Worm (Caenorhabditis elegans) whole organism, L1 larva: ENCODE measurements around the gene clec-47.

Experiments used
- C04F5.9 ChIP-seq: sonication (generic microtip); optimal IDR thresholded peaks from 2 replicates; lab custom pipeline; 2016; ENCODE audit warnings: missing genetic modification characterization, missing compliant biosample characterization
- C34B4.2 ChIP-seq: sonication (generic microtip); optimal IDR thresholded peaks from 2 replicates; lab custom pipeline; 2017; ENCODE audit warnings: mild to moderate bottlenecking, missing genetic modification characterization, missing compliant biosample characterization
- F16B12.6 ChIP-seq: fragments of 150-350 bp; optimal IDR thresholded peaks from 2 replicates; lab custom pipeline; 2014; ENCODE audit warnings: missing biosample characterization, missing genetic modification characterization
- Y116A8C.19 ChIP-seq: sonication (generic microtip); optimal IDR thresholded peaks from 2 replicates; lab custom pipeline; 2016; ENCODE audit warnings: missing compliant biosample characterization, missing genetic modification characterization, borderline replicate concordance
- aha-1 ChIP-seq: fragments of 150-350 bp; optimal IDR thresholded peaks from 2 replicates; lab custom pipeline; 2014; ENCODE audit warnings: missing biosample characterization, missing genetic modification characterization
- alr-1 ChIP-seq: fragments of 200-800 bp; sonication (Bioruptor generic); optimal IDR thresholded peaks from 2 replicates; lab custom pipeline; 2018; ENCODE audit warnings: borderline replicate concordance, mild to moderate bottlenecking, missing genetic modification characterization, missing compliant biosample characterization
- aly-2 ChIP-seq: fragments of 150-350 bp; optimal IDR thresholded peaks from 2 replicates; lab custom pipeline; 2014; ENCODE audit warnings: missing biosample characterization, missing genetic modification characterization
- blmp-1 ChIP-seq: fragments of 150-350 bp; optimal IDR thresholded peaks from 2 replicates; lab custom pipeline; 2014; ENCODE audit warnings: missing biosample characterization, missing genetic modification characterization
- ceh-8 ChIP-seq: fragments of 200-800 bp; sonication (Bioruptor generic); optimal IDR thresholded peaks from 2 replicates; lab custom pipeline; 2018; ENCODE audit warnings: mild to moderate bottlenecking, missing genetic modification characterization, moderate library complexity, missing compliant biosample characterization
- ceh-88 ChIP-seq: fragments of 200-800 bp; sonication (Bioruptor generic); IDR thresholded peaks from 2 replicates; pipeline ENCODE4 v1.3.6; 2022; ENCODE audit warnings: missing genetic modification characterization, missing compliant biosample characterization
- ceh-90 ChIP-seq: sonication (generic microtip); optimal IDR thresholded peaks from 2 replicates; lab custom pipeline; 2016; ENCODE audit warnings: missing genetic modification characterization, missing compliant biosample characterization
- ces-1 ChIP-seq: fragments of 150-350 bp; optimal IDR thresholded peaks from 2 replicates; lab custom pipeline; 2014; ENCODE audit warnings: missing biosample characterization, missing genetic modification reagents, missing genetic modification characterization
- dpl-1 ChIP-seq, 3 experiments: fragments of 150-350 bp in 2 of 3; sonication (generic microtip) in 1 of 3; optimal IDR thresholded peaks; 2 replicates each; lab custom pipeline; 2014 to 2017; ENCODE audit warnings: missing biosample characterization in 3 of 3, missing genetic modification characterization in 3 of 3, missing genetic modification reagents in 3 of 3
- egl-27 ChIP-seq, 2 experiments: fragments of 150-350 bp in 1 of 2; sonication (generic microtip); optimal IDR thresholded peaks; 3 replicates each; lab custom pipeline; 2017 to 2018; ENCODE audit warnings: missing biosample characterization in 2 of 2, missing genetic modification characterization in 2 of 2, missing genetic modification reagents in 2 of 2
- elt-2 ChIP-seq: sonication (generic microtip); optimal IDR thresholded peaks from 2 replicates; lab custom pipeline; 2016; ENCODE audit warnings: missing genetic modification characterization, mild to moderate bottlenecking, inconsistent platforms, missing compliant biosample characterization, missing genetic modification reagents
- fkh-10 ChIP-seq: sonication (generic microtip); optimal IDR thresholded peaks from 2 replicates; lab custom pipeline; 2017; ENCODE audit warnings: missing biosample characterization, missing genetic modification reagents, missing genetic modification characterization
- fkh-4 ChIP-seq: sonication (generic microtip); optimal IDR thresholded peaks from 2 replicates; lab custom pipeline; 2016; ENCODE audit warnings: missing compliant biosample characterization, missing genetic modification characterization, borderline replicate concordance
- hlh-17 ChIP-seq: fragments of 200-800 bp; sonication (Bioruptor generic); optimal IDR thresholded peaks from 2 replicates; lab custom pipeline; 2018; ENCODE audit warnings: missing genetic modification characterization, mild to moderate bottlenecking, missing compliant biosample characterization, moderate library complexity, borderline replicate concordance
- hpl-2 ChIP-seq: fragments of 150-350 bp; optimal IDR thresholded peaks from 2 replicates; lab custom pipeline; 2014; ENCODE audit warnings: missing biosample characterization, missing genetic modification reagents, missing genetic modification characterization
- isw-1 ChIP-seq: fragments of 200-800 bp; sonication (Bioruptor generic); IDR thresholded peaks from 2 replicates; pipeline ENCODE4 v1.3.6; 2022; ENCODE audit warnings: missing genetic modification characterization, missing compliant biosample characterization
- jun-1 ChIP-seq: fragments of 150-350 bp; optimal IDR thresholded peaks from 2 replicates; lab custom pipeline; 2014; ENCODE audit warnings: missing biosample characterization, missing genetic modification reagents, missing genetic modification characterization
- lin-35 ChIP-seq, 2 experiments: fragments of 150-350 bp; optimal IDR thresholded peaks; 2 replicates each; lab custom pipeline; 2014; ENCODE audit warnings: missing biosample characterization in 2 of 2, missing genetic modification characterization in 2 of 2, missing genetic modification reagents in 2 of 2
- lin-39 ChIP-seq: fragments of 150-350 bp; optimal IDR thresholded peaks from 2 replicates; lab custom pipeline; 2014; ENCODE audit warnings: missing biosample characterization, missing genetic modification reagents, missing genetic modification characterization
- nhr-11 ChIP-seq: fragments of 150-350 bp; optimal IDR thresholded peaks from 2 replicates; lab custom pipeline; 2014; ENCODE audit warnings: missing biosample characterization, missing genetic modification characterization
- nhr-19 ChIP-seq: fragments of 200-800 bp; sonication (Bioruptor generic); conservative IDR thresholded peaks from 2 replicates; pipeline ENCODE4 v1.3.6; 2022; ENCODE audit warnings: missing genetic modification characterization, missing compliant biosample characterization
- nhr-47 ChIP-seq: sonication (generic microtip); optimal IDR thresholded peaks from 2 replicates; lab custom pipeline; 2016; ENCODE audit warnings: mild to moderate bottlenecking, missing genetic modification characterization, moderate library complexity, missing compliant biosample characterization
- nhr-71 ChIP-seq: sonication (generic microtip); optimal IDR thresholded peaks from 2 replicates; lab custom pipeline; 2016; ENCODE audit warnings: mild to moderate bottlenecking, missing genetic modification characterization, moderate library complexity, missing compliant biosample characterization
- nhr-77 ChIP-seq: fragments of 150-350 bp; optimal IDR thresholded peaks from 2 replicates; lab custom pipeline; 2014; ENCODE audit warnings: missing biosample characterization, missing genetic modification characterization
- nhr-84 ChIP-seq: sonication (generic microtip); optimal IDR thresholded peaks from 2 replicates; lab custom pipeline; 2017; ENCODE audit warnings: missing biosample characterization, missing genetic modification characterization
- nhr-85 ChIP-seq: sonication (generic microtip); peaks from one replicate; lab custom pipeline; 2016; ENCODE audit warnings: missing genetic modification characterization, inconsistent platforms, missing compliant biosample characterization
- nhr-90 ChIP-seq: sonication (generic microtip); optimal IDR thresholded peaks from 2 replicates; lab custom pipeline; 2016; ENCODE audit warnings: mild to moderate bottlenecking, missing genetic modification characterization, missing compliant biosample characterization; ENCODE audit not compliant: poor library complexity
- pqm-1 ChIP-seq: sonication (generic microtip); optimal IDR thresholded peaks from 3 replicates; lab custom pipeline; 2017; ENCODE audit warnings: missing biosample characterization, missing genetic modification characterization
- skn-1 ChIP-seq: fragments of 150-350 bp; optimal IDR thresholded peaks from 2 replicates; lab custom pipeline; 2014; ENCODE audit warnings: missing biosample characterization, missing genetic modification characterization
- snpc-4 ChIP-seq: fragments of 150-350 bp; optimal IDR thresholded peaks from 2 replicates; lab custom pipeline; 2014; ENCODE audit warnings: missing biosample characterization, missing genetic modification characterization
- sox-4 ChIP-seq: sonication (generic microtip); optimal IDR thresholded peaks from 2 replicates; lab custom pipeline; 2016; ENCODE audit warnings: missing genetic modification characterization, missing compliant biosample characterization
- swsn-7 ChIP-seq: sonication (generic microtip); optimal IDR thresholded peaks from 2 replicates; lab custom pipeline; 2016; ENCODE audit warnings: missing genetic modification characterization, missing compliant biosample characterization
- tbx-2 ChIP-seq: sonication (generic microtip); optimal IDR thresholded peaks from 2 replicates; lab custom pipeline; 2016; ENCODE audit warnings: missing genetic modification characterization, missing compliant biosample characterization
- tlp-1 ChIP-seq: fragments of 150-350 bp; optimal IDR thresholded peaks from 2 replicates; lab custom pipeline; 2014; ENCODE audit warnings: missing biosample characterization, missing genetic modification characterization
- vab-15 ChIP-seq: sonication (generic microtip); optimal IDR thresholded peaks from 2 replicates; lab custom pipeline; 2017; ENCODE audit warnings: missing genotype, mild to moderate bottlenecking, missing genetic modification characterization, missing compliant biosample characterization
- zag-1 ChIP-seq: fragments of 150-350 bp; optimal IDR thresholded peaks from 2 replicates; lab custom pipeline; 2014; ENCODE audit warnings: missing biosample characterization, missing genetic modification characterization
- zip-4 ChIP-seq: fragments of 200-800 bp; sonication (Bioruptor generic); optimal IDR thresholded peaks from 2 replicates; lab custom pipeline; 2018; ENCODE audit warnings: mild to moderate bottlenecking, missing genetic modification characterization, moderate library complexity, missing compliant biosample characterization
- ztf-4 ChIP-seq: fragments of 150-350 bp; optimal IDR thresholded peaks from 2 replicates; lab custom pipeline; 2014; ENCODE audit warnings: missing biosample characterization, missing genetic modification characterization

The clec-47 gene

DNA sequence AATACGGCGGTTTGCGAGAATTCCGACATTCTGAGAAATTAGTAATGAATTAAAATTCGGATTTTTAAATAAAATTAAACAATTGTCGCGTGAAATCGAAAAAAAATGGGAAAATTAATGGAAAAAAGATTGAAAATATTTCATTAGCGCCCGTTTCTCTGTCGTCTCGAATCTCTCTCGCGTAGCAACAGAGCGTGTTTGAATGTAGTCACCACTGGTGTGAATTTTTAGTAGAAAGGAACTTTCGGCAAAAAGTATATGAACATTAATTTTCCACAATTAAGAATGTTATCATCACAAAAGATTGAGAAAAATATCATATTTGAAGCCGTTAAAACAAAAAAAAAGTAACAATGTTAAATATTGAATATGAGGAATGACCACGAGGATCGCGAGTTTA lies 38.8 kb upstream of the clec-47 start, which contains the start of gene aipl-1 (continued):
- TF ChIP-seq nhr-11 (tag; lab: Kevin White, UChicago) = peak; percentile 24
- TF ChIP-seq egl-27 (tag; optimal IDR thresholded peaks at IDR 0.05; lab: Kevin White, UChicago) = no peak
- TF ChIP-seq nhr-84 (tag; lab: Kevin White, UChicago) = no peak
- TF ChIP-seq vab-15 = peak; percentile 78
- TF ChIP-seq F16B12.6 (tag; lab: Kevin White, UChicago) = peak; percentile 61
- no peak for TF ChIP-seq ces-1 (GFP tag; lab: Kevin White, UChicago)
- no peak for TF ChIP-seq zag-1
- TF ChIP-seq nhr-77 = peak; percentile 76
- TF ChIP-seq aha-1 (tag; lab: Kevin White, UChicago) = no peak
- no peak for TF ChIP-seq ztf-4 (tag; lab: Kevin White, UChicago)
- peak; percentile 66 for TF ChIP-seq isw-1 (GFP tag; lab: Robert Waterston, UW)
- TF ChIP-seq nhr-19 (GFP tag; lab: Robert Waterston, UW) = peak; percentile 72; the same call in 1 of the 2 replicates
- peak; percentile 41 for TF ChIP-seq jun-1 (tag; lab: Kevin White, UChicago)
- no peak for TF ChIP-seq tlp-1 (tag; lab: Kevin White, UChicago)
- no peak for TF ChIP-seq zip-4
- TF ChIP-seq tbx-2 (tag; lab: Kevin White, UChicago) = peak; percentile 70
- no peak for TF ChIP-seq fkh-4 (tag; lab: Kevin White, UChicago)
- no peak for TF ChIP-seq C04F5.9 (tag; lab: Kevin White, UChicago)
- peak; percentile 21 for TF ChIP-seq elt-2 (tag; lab: Kevin White, UChicago)
- TF ChIP-seq alr-1 (tag; lab: Kevin White, UChicago) = no peak
- TF ChIP-seq nhr-47 = peak; percentile 79
- peak; percentile 95 for TF ChIP-seq blmp-1 (tag; lab: Kevin White, UChicago)
- TF ChIP-seq swsn-7 (tag; lab: Kevin White, UChicago) = peak; percentile 63
- peak; percentile 68 for TF ChIP-seq snpc-4
- no peak for TF ChIP-seq C34B4.2 (tag; lab: Kevin White, UChicago)
- peak; percentile 87 for TF ChIP-seq nhr-71 (tag; lab: Kevin White, UChicago)
- peak; percentile 47 for TF ChIP-seq nhr-85 (tag; lab: Kevin White, UChicago)
- TF ChIP-seq aly-2 (tag; lab: Kevin White, UChicago) = no peak
- TF ChIP-seq nhr-90 (tag; lab: Kevin White, UChicago) = peak; percentile 56
- no peak for TF ChIP-seq Y116A8C.19 (tag; lab: Kevin White, UChicago)
- no peak for TF ChIP-seq sox-4 (tag; lab: Kevin White, UChicago)
- no peak for TF ChIP-seq ceh-8

DNA sequence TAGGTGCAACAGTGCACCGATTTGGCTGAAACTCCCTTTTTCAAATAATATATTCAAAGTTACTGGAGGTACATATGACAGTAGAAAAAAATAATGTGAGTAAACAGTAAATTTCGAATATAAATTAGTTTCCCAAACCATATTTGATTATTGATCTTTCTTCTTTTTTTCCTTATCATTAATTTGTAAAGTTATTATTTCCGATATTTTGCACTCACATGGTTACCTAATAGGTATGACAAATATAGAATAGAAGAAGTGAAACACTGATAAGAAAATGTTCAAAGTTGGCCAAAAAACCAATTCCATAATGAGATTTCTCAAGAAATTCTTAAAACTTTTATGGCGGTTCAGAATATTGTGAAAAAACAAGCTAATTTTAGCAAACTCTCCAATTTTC lies 35.7 kb upstream of the clec-47 start:
- TF ChIP-seq sox-4 (tag; lab: Kevin White, UChicago) (no peak), ceh-88 (GFP tag; lab: Robert Waterston, UW) (no peak), lin-35 (GFP tag; optimal IDR thresholded peaks at IDR 0.05; lab: Kevin White, UChicago) (peak in 1 of 2 experiments; percentile 17), pqm-1 (no peak), elt-2 (tag; lab: Kevin White, UChicago) (peak; percentile 48)

DNA sequence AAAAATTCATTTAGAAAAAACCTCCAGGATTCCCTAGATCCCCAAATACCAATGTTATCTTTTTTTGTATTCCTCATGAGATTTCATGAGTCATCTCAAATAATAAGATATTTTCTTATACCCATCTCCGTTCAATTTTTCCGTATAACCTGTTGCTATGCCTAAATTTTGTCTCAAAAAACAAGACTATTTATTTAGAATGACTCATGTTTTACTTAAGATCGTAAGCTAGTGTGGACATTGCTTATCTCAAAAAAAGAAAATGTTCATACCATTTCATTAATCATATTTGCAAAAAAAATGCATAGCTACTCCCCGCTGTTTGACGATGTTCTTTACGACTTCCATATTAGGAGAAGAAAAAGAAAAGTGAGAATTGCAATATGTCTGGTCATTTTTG lies 35.3 kb upstream of the clec-47 start, which contains the start of gene K08F9.3:
K08F9.3 (plus strand) TSS at position 301 of the 400 bp plus-strand sequence.
- TF ChIP-seq ces-1 (GFP tag; lab: Kevin White, UChicago) (no peak), lin-39 (no peak), pqm-1 (no peak), zip-4 (no peak), hpl-2 (GFP tag; lab: Kevin White, UChicago) (no peak), dpl-1 (GFP tag; optimal IDR thresholded peaks at IDR 0.05; lab: Kevin White, UChicago) (no peak), nhr-77 (no peak), alr-1 (tag; lab: Kevin White, UChicago) (no peak), ceh-90 (tag; lab: Kevin White, UChicago) (no peak), C04F5.9 (tag; lab: Kevin White, UChicago) (no peak), hlh-17 (GFP tag; lab: Kevin White, UChicago) (no peak), sox-4 (tag; lab: Kevin White, UChicago) (no peak), skn-1 (tag; lab: Kevin White, UChicago) (no peak), fkh-10 (GFP tag; lab: Kevin White, UChicago) (no peak), elt-2 (tag; lab: Kevin White, UChicago) (no peak)
